Worm (Caenorhabditis elegans) whole organism, midembryonic: ENCODE results near the gene frk-1.

Experiments
- T22C8.4 ChIP-seq: fragments of 200-800 bp; sonication (Bioruptor generic); IDR thresholded peaks from 2 replicates; pipeline ENCODE4 v1.3.6; 2022; ENCODE audit warnings: missing genetic modification characterization, missing compliant biosample characterization
- flt-1 ChIP-seq: fragments of 200-800 bp; sonication (Bioruptor generic); IDR thresholded peaks from 2 replicates; pipeline ENCODE4 v1.3.6; 2022; ENCODE audit warnings: missing genetic modification characterization, missing compliant biosample characterization
- klf-2 ChIP-seq: fragments of 200-800 bp; sonication (Bioruptor generic); conservative IDR thresholded peaks from 2 replicates; pipeline ENCODE4 v1.3.6; 2022; ENCODE audit warnings: missing genetic modification reagents, missing genetic modification characterization, missing compliant biosample characterization
- med-1 ChIP-seq: sonication (generic microtip); optimal IDR thresholded peaks from 2 replicates; lab custom pipeline; 2017; ENCODE audit warnings: missing genetic modification characterization, mild to moderate bottlenecking, missing compliant biosample characterization, antibody characterized with exemption, missing genetic modification reagents; ENCODE audit not compliant: insufficient read depth
- tab-1 ChIP-seq: fragments of 200-800 bp; sonication (Bioruptor generic); IDR thresholded peaks from 2 replicates; pipeline ENCODE4 v1.3.6; 2022; ENCODE audit warnings: missing genetic modification characterization, missing compliant biosample characterization
- ztf-23 ChIP-seq: fragments of 200-800 bp; sonication (Bioruptor generic); IDR thresholded peaks from 2 replicates; pipeline ENCODE4 v1.3.6; 2022; ENCODE audit warnings: missing genetic modification reagents, missing genetic modification characterization, missing compliant biosample characterization
- ztf-29 ChIP-seq: fragments of 200-800 bp; sonication (Bioruptor generic); IDR thresholded peaks from 2 replicates; pipeline ENCODE4 v1.3.6; 2022; ENCODE audit warnings: missing genetic modification reagents, missing genetic modification characterization, missing compliant biosample characterization

ce11 chrIV:10075034-10075510 lies 32.1 kb downstream of the frk-1 start, which contains the start of the genes ttbk-4 and W01B6.4:
- no peak for TF ChIP-seq flt-1
- TF ChIP-seq ztf-29 (GFP tag; lab: Robert Waterston, UW), result no peak
- no peak for TF ChIP-seq klf-2 (GFP tag; lab: Robert Waterston, UW)
- no peak for TF ChIP-seq T22C8.4 (GFP tag; lab: Robert Waterston, UW)
- no peak for TF ChIP-seq med-1 (GFP tag; lab: Kevin White, UChicago)
- TF ChIP-seq tab-1, result no peak
- no peak for TF ChIP-seq ztf-23 (GFP tag; lab: Robert Waterston, UW)
